Fruit fly (Drosophila melanogaster) whole organism, embryonic: Measurements from ENCODE around the gene Prx5.

Source experiments
- Abd-B ChIP-seq: fragments of 200-800 bp; sonication (Bioruptor generic); optimal IDR thresholded peaks from 2 replicates; lab custom pipeline; 2018; ENCODE audit warnings: missing biosample characterization, mild to moderate bottlenecking, missing genetic modification characterization, moderate library complexity
- Awh ChIP-seq: fragments of 200-800 bp; sonication (Bioruptor generic); IDR thresholded peaks from 2 replicates; pipeline ENCODE4, ENCODE4 v1.3.6; 2022; ENCODE audit warnings: missing biosample characterization, missing genetic modification characterization
- B-H1 ChIP-seq: fragments of 200-800 bp; sonication (Bioruptor generic); IDR thresholded peaks from 3 replicates; pipeline ENCODE4 v1.3.6; 2022; ENCODE audit warnings: missing biosample characterization, missing genetic modification characterization
- Bdp1 ChIP-seq: fragments of 200-800 bp; sonication (Bioruptor generic); optimal IDR thresholded peaks from 3 replicates; lab custom pipeline; 2016; ENCODE audit warnings: missing biosample characterization, missing genetic modification characterization
- Bgb ChIP-seq: fragments of 200-800 bp; sonication (Bioruptor generic); IDR thresholded peaks from 2 replicates; pipeline ENCODE4 v1.3.6; 2022; ENCODE audit warnings: missing biosample characterization, missing genetic modification characterization; ENCODE audit not compliant: partially characterized antibody
- CG11560 ChIP-seq: fragments of 200-800 bp; sonication (Bioruptor generic); IDR thresholded peaks from 3 replicates; pipeline ENCODE4 v1.3.6; 2022; ENCODE audit warnings: missing biosample characterization, missing genetic modification characterization
- CG13287 ChIP-seq: fragments of 200-800 bp; sonication (Bioruptor generic); IDR thresholded peaks from 2 replicates; pipeline ENCODE4 v1.3.6; 2022; ENCODE audit warnings: missing biosample characterization, missing genetic modification characterization; ENCODE audit not compliant: partially characterized antibody
- CG15514 ChIP-seq: fragments of 200-800 bp; sonication (Bioruptor generic); optimal IDR thresholded peaks from 3 replicates; lab custom pipeline; 2017; ENCODE audit warnings: missing biosample characterization, missing genetic modification characterization, mild to moderate bottlenecking, moderate library complexity, missing genetic modification reagents
- CG15601 ChIP-seq: fragments of 200-800 bp; sonication (Bioruptor generic); optimal IDR thresholded peaks from 3 replicates; lab custom pipeline; 2019; ENCODE audit warnings: missing biosample characterization, mild to moderate bottlenecking, missing genetic modification characterization, moderate library complexity
- CG1602 ChIP-seq: fragments of 200-800 bp; sonication (Bioruptor generic); optimal IDR thresholded peaks from 3 replicates; lab custom pipeline; 2016; ENCODE audit warnings: missing biosample characterization, missing genetic modification characterization
- CG1603 ChIP-seq: fragments of 200-800 bp; sonication (Bioruptor generic); optimal IDR thresholded peaks from 2 replicates; lab custom pipeline; 2019; ENCODE audit warnings: missing biosample characterization, mild to moderate bottlenecking, missing genetic modification characterization, moderate library complexity
- CG16813 ChIP-seq: fragments of 200-800 bp; sonication (Bioruptor generic); IDR thresholded peaks from 3 replicates; pipeline ENCODE4 v1.3.6; 2022; ENCODE audit warnings: missing biosample characterization, missing genetic modification characterization; ENCODE audit not compliant: partially characterized antibody
- CG17568 ChIP-seq: fragments of 200-800 bp; sonication (Bioruptor generic); optimal IDR thresholded peaks from 2 replicates; lab custom pipeline; 2018; ENCODE audit warnings: missing biosample characterization, mild to moderate bottlenecking, missing genetic modification characterization, moderate library complexity
- CG17829 ChIP-seq: fragments of 200-800 bp; optimal IDR thresholded peaks from 2 replicates; lab custom pipeline; 2019; ENCODE audit warnings: missing biosample characterization, mild to moderate bottlenecking, missing genetic modification characterization, moderate library complexity
- CG18476 ChIP-seq: fragments of 200-800 bp; sonication (Bioruptor generic); optimal IDR thresholded peaks from 2 replicates; lab custom pipeline; 2016; ENCODE audit warnings: missing biosample characterization, mild to moderate bottlenecking, missing genetic modification characterization
- CG2889 ChIP-seq: fragments of 200-800 bp; sonication (Bioruptor generic); IDR thresholded peaks from 3 replicates; pipeline ENCODE4 v1.3.6; 2022; ENCODE audit warnings: missing biosample characterization, missing genetic modification characterization
- CG31388 ChIP-seq: fragments of 200-800 bp; sonication (Bioruptor generic); optimal IDR thresholded peaks from 2 replicates; lab custom pipeline; 2016; ENCODE audit warnings: missing biosample characterization, missing genetic modification characterization
- CG32532 ChIP-seq: fragments of 200-800 bp; sonication (Bioruptor generic); IDR thresholded peaks from 2 replicates; pipeline ENCODE4 v1.3.6; 2022; ENCODE audit warnings: missing biosample characterization, missing genetic modification characterization
- CG4617 ChIP-seq: fragments of 200-800 bp; sonication (Bioruptor generic); optimal IDR thresholded peaks from 3 replicates; lab custom pipeline; 2016; ENCODE audit warnings: missing biosample characterization, missing genetic modification characterization, borderline replicate concordance
- CG5245 ChIP-seq: fragments of 200-800 bp; sonication (Bioruptor generic); optimal IDR thresholded peaks from 3 replicates; lab custom pipeline; 2016; ENCODE audit warnings: missing biosample characterization, missing genetic modification characterization
- CG7928 ChIP-seq: fragments of 200-800 bp; sonication (Bioruptor generic); optimal IDR thresholded peaks from 2 replicates; lab custom pipeline; 2017; ENCODE audit warnings: missing biosample characterization, mild to moderate bottlenecking, missing genetic modification characterization
- CG8290 ChIP-seq, 3 experiments: fragments of 200-800 bp; sonication (Bioruptor generic); optimal IDR thresholded peaks; 2 replicates each; lab custom pipeline; 2016 to 2019; ENCODE audit warnings: missing biosample characterization in 3 of 3, missing genetic modification characterization in 3 of 3, mild to moderate bottlenecking in 2 of 3, moderate library complexity in 1 of 3
- CG8478 ChIP-seq: fragments of >200 bp; optimal IDR thresholded peaks from 2 replicates; lab custom pipeline; 2018
- CoRest ChIP-seq: fragments of 200-800 bp; sonication (Bioruptor generic); optimal IDR thresholded peaks from 3 replicates; lab custom pipeline; 2018; ENCODE audit warnings: missing biosample characterization, mild to moderate bottlenecking, missing genetic modification characterization, moderate library complexity
- Dek ChIP-seq: fragments of 200-800 bp; sonication (Bioruptor generic); optimal IDR thresholded peaks from 3 replicates; lab custom pipeline; 2019; ENCODE audit warnings: missing biosample characterization, mild to moderate bottlenecking, missing genetic modification characterization, moderate library complexity
- Doc2 ChIP-seq: fragments of 200-800 bp; sonication (Bioruptor generic); IDR thresholded peaks from 2 replicates; pipeline ENCODE4 v1.3.6; 2022; ENCODE audit warnings: missing biosample characterization, missing genetic modification characterization
- Dref ChIP-seq: fragments of 200-800 bp; sonication (Bioruptor generic); IDR thresholded peaks from 2 replicates; pipeline ENCODE4 v1.3.6; 2022; ENCODE audit warnings: missing biosample characterization, missing genetic modification characterization
- Hr51 ChIP-seq, 2 experiments: fragments of 200-800 bp; sonication (Bioruptor generic); optimal IDR thresholded peaks; 2 replicates in 1 of 2; 3 replicates in 1 of 2; lab custom pipeline; 2016 to 2018; ENCODE audit warnings: missing biosample characterization in 2 of 2, missing genetic modification characterization in 2 of 2, mild to moderate bottlenecking in 1 of 2, moderate library complexity in 1 of 2
- Lpt ChIP-seq: fragments of >200 bp; optimal IDR thresholded peaks from 2 replicates; lab custom pipeline; 2018; ENCODE audit warnings: missing biosample characterization, missing genetic modification characterization
- Trl ChIP-seq, 3 experiments: fragments of >200 bp in 2 of 3; fragments of 200-800 bp in 1 of 3; sonication (Bioruptor generic) in 1 of 3; optimal IDR thresholded peaks; 2 replicates in 1 of 3; 3 replicates in 2 of 3; lab custom pipeline; 2016 to 2017; ENCODE audit warnings: missing biosample characterization in 1 of 3, missing genetic modification characterization in 1 of 3
- ato ChIP-seq: fragments of 200-800 bp; sonication (Bioruptor generic); IDR thresholded peaks from 2 replicates; pipeline ENCODE4 v1.3.6; 2022; ENCODE audit warnings: missing biosample characterization, missing genetic modification characterization; ENCODE audit not compliant: partially characterized antibody
- bcd ChIP-seq: fragments of 200-800 bp; sonication (Bioruptor generic); optimal IDR thresholded peaks from 2 replicates; lab custom pipeline; 2017; ENCODE audit warnings: missing biosample characterization, mild to moderate bottlenecking, missing genetic modification characterization
- cg ChIP-seq: fragments of 200-800 bp; sonication (Bioruptor generic); optimal IDR thresholded peaks from 3 replicates; lab custom pipeline; 2019; ENCODE audit warnings: missing biosample characterization, mild to moderate bottlenecking, missing genetic modification characterization, moderate library complexity
- chm ChIP-seq: fragments of 200-800 bp; sonication (Bioruptor generic); IDR thresholded peaks from 2 replicates; pipeline ENCODE4 v1.3.6; 2022; ENCODE audit warnings: missing biosample characterization, missing genetic modification characterization
- dysf ChIP-seq: fragments of 200-800 bp; sonication (Bioruptor generic); IDR thresholded peaks from 3 replicates; pipeline ENCODE4 v1.3.6; 2022; ENCODE audit warnings: missing biosample characterization, missing genetic modification characterization
- eve ChIP-seq, 2 experiments: fragments of >200 bp; optimal IDR thresholded peaks; 2 replicates each; lab custom pipeline; 2017; ENCODE audit warnings: missing biosample characterization in 2 of 2, missing genetic modification characterization in 2 of 2
- fd96Cb ChIP-seq: fragments of 200-800 bp; sonication (Bioruptor generic); optimal IDR thresholded peaks from 2 replicates; lab custom pipeline; 2018; ENCODE audit warnings: missing biosample characterization, mild to moderate bottlenecking, missing genetic modification characterization, moderate library complexity
- gce ChIP-seq: fragments of 200-800 bp; sonication (Bioruptor generic); IDR thresholded peaks from 3 replicates; pipeline ENCODE4 v1.3.6; 2022; ENCODE audit warnings: missing biosample characterization, missing genetic modification characterization
- gcm ChIP-seq: fragments of 200-800 bp; sonication (Bioruptor generic); optimal IDR thresholded peaks from 2 replicates; lab custom pipeline; 2019; ENCODE audit warnings: missing biosample characterization, mild to moderate bottlenecking, missing genetic modification characterization, moderate library complexity
- gem ChIP-seq: fragments of 200-800 bp; sonication (Bioruptor generic); optimal IDR thresholded peaks from 2 replicates; lab custom pipeline; 2019; ENCODE audit warnings: missing biosample characterization, mild to moderate bottlenecking, missing genetic modification characterization, moderate library complexity
- kni ChIP-seq: fragments of 200-800 bp; sonication (Bioruptor generic); optimal IDR thresholded peaks from 3 replicates; lab custom pipeline; 2017; ENCODE audit warnings: mild to moderate bottlenecking, missing biosample characterization, missing genetic modification reagents, missing genetic modification characterization
- mld ChIP-seq: fragments of 200-800 bp; sonication (Bioruptor generic); IDR thresholded peaks from 3 replicates; pipeline ENCODE4 v1.3.6; 2022; ENCODE audit warnings: missing biosample characterization, missing genetic modification characterization; ENCODE audit not compliant: partially characterized antibody
- nerfin-1 ChIP-seq: fragments of 200-800 bp; sonication (Bioruptor generic); optimal IDR thresholded peaks from 3 replicates; lab custom pipeline; 2019; ENCODE audit warnings: missing biosample characterization, mild to moderate bottlenecking, missing genetic modification characterization, moderate library complexity
- nmo ChIP-seq: fragments of 200-800 bp; sonication (Bioruptor generic); optimal IDR thresholded peaks from 2 replicates; lab custom pipeline; 2018; ENCODE audit warnings: missing biosample characterization, mild to moderate bottlenecking, missing genetic modification characterization, moderate library complexity
- pan ChIP-seq, 4 experiments: fragments of >200 bp in 3 of 4; fragments of 200-800 bp in 1 of 4; sonication (Bioruptor generic) in 1 of 4; optimal IDR thresholded peaks in 3 of 4; IDR thresholded peaks in 1 of 4; 2 replicates each; pipeline versions ENCODE4 v1.3.6 to Lab custom; 2017 to 2022; ENCODE audit warnings: missing biosample characterization in 2 of 4, missing genetic modification characterization in 2 of 4, mixed read lengths in 1 of 4
- pho ChIP-seq: fragments of 200-800 bp; sonication (Bioruptor generic); optimal IDR thresholded peaks from 2 replicates; lab custom pipeline; 2016; ENCODE audit warnings: missing biosample characterization, missing genetic modification characterization

Prx5 gene

DNA sequence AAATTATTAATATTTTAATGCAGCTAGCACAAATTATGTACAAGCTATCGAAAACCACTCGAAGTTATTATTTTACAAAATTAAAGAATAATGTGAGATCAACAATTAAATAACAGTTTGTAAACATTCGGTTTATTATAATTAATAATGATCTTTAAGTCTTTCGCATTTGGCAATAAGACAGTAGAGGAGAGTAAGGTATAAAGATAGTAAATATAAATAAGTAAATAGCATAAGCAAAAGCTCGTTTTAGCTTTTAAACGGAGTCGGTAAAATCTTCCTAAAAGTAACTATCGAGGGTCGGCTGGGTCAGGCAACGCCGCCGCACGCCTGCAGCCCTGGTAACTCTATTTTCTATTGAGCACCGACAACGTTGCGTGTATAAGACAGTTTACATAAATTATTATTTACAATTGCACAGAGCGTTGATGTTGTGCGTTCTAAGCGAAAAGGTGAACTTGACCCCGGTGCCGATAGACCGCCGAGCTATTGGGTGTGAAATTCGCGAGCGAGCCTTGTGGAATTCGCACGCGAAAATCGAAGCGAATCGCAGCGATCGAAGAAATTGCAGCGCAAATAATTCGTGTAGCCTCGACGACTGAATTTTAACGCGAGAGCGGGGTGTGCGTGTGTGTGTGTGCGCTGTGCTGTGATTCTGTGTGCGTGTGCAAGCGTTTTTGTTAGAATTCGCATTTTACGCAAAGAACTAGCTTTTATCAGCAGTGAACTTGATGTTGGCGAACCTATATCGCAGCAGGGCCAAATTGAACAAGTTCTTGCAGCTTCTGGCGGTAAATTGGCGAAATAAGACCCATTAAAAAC is 554 bp upstream of the Prx5 start, which contains the start of gene wrd (continued):
- TF ChIP-seq CG2889 (no peak), CG17568 (GFP tag; lab: Kevin White, UChicago) (no peak), CG32532 (GFP tag; lab: Robert Waterston, UW) (0 out of 2 replicates have a peak, but pooled peaks have one; percentile 7), Dek (peak; percentile 6), Lpt (GFP tag; lab: Kevin White, UChicago) (no peak), CG13287 (GFP tag; lab: Robert Waterston, UW) (peak; percentile 62), CoRest (tag; lab: Kevin White, UChicago) (peak; percentile 54), CG31388 (no peak), CG18476 (GFP tag; lab: Kevin White, UChicago) (no peak), Dref (GFP tag; lab: Robert Waterston, UW) (peak; percentile 36; the same call in 1 of the 2 replicates), gce (no peak), Trl (optimal IDR thresholded peaks at IDR 0.05; lab: Kevin White, UChicago) (no peak), Trl (GFP tag; optimal IDR thresholded peaks at IDR 0.05; lab: Kevin White, UChicago) (no peak), CG7928 (peak; percentile 86), Hr51 (GFP tag; optimal IDR thresholded peaks at IDR 0.05; lab: Kevin White, UChicago) (peak in 1 of 2 experiments; percentile 40), Bdp1 (GFP tag; lab: Kevin White, UChicago) (no peak), nmo (GFP tag; lab: Kevin White, UChicago) (peak; percentile 38), chm (no peak), bcd (GFP tag; lab: Kevin White, UChicago) (no peak), cg (GFP tag; lab: Kevin White, UChicago) (peak; percentile 75), CG8478 (lab: Kevin White, UChicago) (no peak), fd96Cb (peak; percentile 25), ato (GFP tag; lab: Robert Waterston, UW) (0 out of 2 replicates have a peak, but pooled peaks have one; percentile 18), nerfin-1 (tag; lab: Kevin White, UChicago) (peak; percentile 39), CG1603 (tag; lab: Kevin White, UChicago) (peak; percentile 43), kni (GFP tag; lab: Kevin White, UChicago) (peak; percentile 6), Doc2 (GFP tag; lab: Robert Waterston, UW) (no peak), Bgb (peak; percentile 49), B-H1 (GFP tag; lab: Robert Waterston, UW) (no peak), CG5245 (GFP tag; lab: Kevin White, UChicago) (no peak), pho (GFP tag; lab: Kevin White, UChicago) (no peak), gem (tag; lab: Kevin White, UChicago) (peak; percentile 48), Abd-B (GFP tag; lab: Kevin White, UChicago) (peak; percentile 29), CG8290 (GFP tag; optimal IDR thresholded peaks at IDR 0.05; lab: Kevin White, UChicago) (no peak), CG8290 (tag; optimal IDR thresholded peaks at IDR 0.05; lab: Kevin White, UChicago) (peak in 1 of 2 experiments; percentile 28), Awh (GFP tag; lab: Robert Waterston, UW) (no peak), CG1602 (peak; percentile 35), gcm (no peak), eve (GFP tag; optimal IDR thresholded peaks at IDR 0.05; lab: Kevin White, UChicago) (no peak), CG4617 (GFP tag; lab: Kevin White, UChicago) (peak; percentile 12), CG11560 (no peak), pan (optimal IDR thresholded peaks at IDR 0.05; lab: Kevin White, UChicago) (no peak), pan (GFP tag; optimal IDR thresholded peaks at IDR 0.05 in 1 of 2, IDR thresholded peaks at IDR 0.05 in 1 of 2) (peak in 1 of 2 experiments; percentile 9), mld (GFP tag; lab: Robert Waterston, UW) (no peak), CG15514 (GFP tag; lab: Kevin White, UChicago) (peak; percentile 79), CG16813 (GFP tag; lab: Robert Waterston, UW) (no peak), CG15601 (tag; lab: Kevin White, UChicago) (no peak), dysf (GFP tag; lab: Robert Waterston, UW) (0 out of 3 replicates have a peak, but pooled peaks have one; percentile 27), CG17829 (tag; lab: Kevin White, UChicago) (peak; percentile 20)
